Worm (Caenorhabditis elegans) whole organism, midembryonic: ENCODE data around the gene T10B5.8.
A peak's percentile ranks its signal among the peaks of the same experiment; 100 is the strongest.

Source experiments
- T22C8.4 ChIP-seq: fragments of 200-800 bp; sonication (Bioruptor generic); IDR thresholded peaks from 2 replicates; pipeline ENCODE4 v1.3.6; 2022; ENCODE audit warnings: missing genetic modification characterization, missing compliant biosample characterization
- cog-1 ChIP-seq: sonication (generic microtip); optimal IDR thresholded peaks from 2 replicates; lab custom pipeline; 2016; ENCODE audit warnings: missing genetic modification characterization, missing compliant biosample characterization
- flt-1 ChIP-seq: fragments of 200-800 bp; sonication (Bioruptor generic); IDR thresholded peaks from 2 replicates; pipeline ENCODE4 v1.3.6; 2022; ENCODE audit warnings: missing genetic modification characterization, missing compliant biosample characterization
- klf-2 ChIP-seq: fragments of 200-800 bp; sonication (Bioruptor generic); conservative IDR thresholded peaks from 2 replicates; pipeline ENCODE4 v1.3.6; 2022; ENCODE audit warnings: missing genetic modification reagents, missing genetic modification characterization, missing compliant biosample characterization
- med-1 ChIP-seq: sonication (generic microtip); optimal IDR thresholded peaks from 2 replicates; lab custom pipeline; 2017; ENCODE audit warnings: missing genetic modification characterization, mild to moderate bottlenecking, missing compliant biosample characterization, antibody characterized with exemption, missing genetic modification reagents; ENCODE audit not compliant: insufficient read depth
- ref-1 ChIP-seq: fragments of 200-800 bp; sonication (Bioruptor generic); conservative IDR thresholded peaks from 2 replicates; pipeline ENCODE4 v1.3.6; 2022; ENCODE audit warnings: missing genetic modification reagents, missing genetic modification characterization, missing compliant biosample characterization
- tab-1 ChIP-seq: fragments of 200-800 bp; sonication (Bioruptor generic); IDR thresholded peaks from 2 replicates; pipeline ENCODE4 v1.3.6; 2022; ENCODE audit warnings: missing genetic modification characterization, missing compliant biosample characterization
- ztf-23 ChIP-seq: fragments of 200-800 bp; sonication (Bioruptor generic); IDR thresholded peaks from 2 replicates; pipeline ENCODE4 v1.3.6; 2022; ENCODE audit warnings: missing genetic modification reagents, missing genetic modification characterization, missing compliant biosample characterization
- ztf-29 ChIP-seq: fragments of 200-800 bp; sonication (Bioruptor generic); IDR thresholded peaks from 2 replicates; pipeline ENCODE4 v1.3.6; 2022; ENCODE audit warnings: missing genetic modification reagents, missing genetic modification characterization, missing compliant biosample characterization

The T10B5.8 gene

ce11 chrV:1841744-1842143 is at the start of gene T10B5.8:
Gene T10B5.8 (plus strand): TSS chrV:1842044.
- TF ChIP-seq T22C8.4 (GFP tag; lab: Robert Waterston, UW) (no peak), tab-1 (GFP tag; lab: Robert Waterston, UW) (no peak), flt-1 (GFP tag; lab: Robert Waterston, UW) (no peak), med-1 (GFP tag; lab: Kevin White, UChicago) (no peak), klf-2 (no peak), ztf-23 (no peak), ztf-29 (GFP tag; lab: Robert Waterston, UW) (no peak), ref-1 (GFP tag; lab: Robert Waterston, UW) (no peak), cog-1 (tag; lab: Kevin White, UChicago) (no peak)

DNA sequence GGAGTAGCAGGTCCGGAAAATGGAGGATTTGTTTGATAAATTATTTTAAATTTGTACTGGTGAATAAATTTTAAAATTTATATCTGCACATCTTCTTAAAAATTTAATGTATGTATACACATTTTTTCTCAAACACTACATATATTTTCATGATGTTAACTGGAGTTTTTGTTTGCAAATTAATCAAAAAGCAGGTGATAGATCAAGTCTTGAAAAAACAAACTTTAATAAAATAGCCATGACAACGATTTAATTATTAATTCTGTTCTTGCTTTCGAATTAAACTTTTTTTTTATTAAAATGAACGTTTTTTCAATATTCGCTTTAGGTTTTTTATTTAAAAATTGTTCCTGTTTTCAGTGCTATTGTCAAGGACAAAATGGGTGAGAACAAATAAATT is 47.6 kb upstream of the T10B5.8 start, which contains the start of gene F36H9.1:
F36H9.1 (plus strand) TSS at position 301 of the 400 bp plus-strand sequence.
- no peak for TF ChIP-seq cog-1 (tag; lab: Kevin White, UChicago)
- TF ChIP-seq flt-1 (GFP tag; lab: Robert Waterston, UW) = no peak
- no peak for TF ChIP-seq med-1 (GFP tag; lab: Kevin White, UChicago)

- TF ChIP-seq med-1 (GFP tag; lab: Kevin White, UChicago) (no peak), ref-1 (GFP tag; lab: Robert Waterston, UW) (no peak), flt-1 (GFP tag; lab: Robert Waterston, UW) (no peak), klf-2 (no peak), tab-1 (GFP tag; lab: Robert Waterston, UW) (no peak), ztf-29 (GFP tag; lab: Robert Waterston, UW) (no peak), ztf-23 (no peak), T22C8.4 (GFP tag; lab: Robert Waterston, UW) (no peak), cog-1 (tag; lab: Kevin White, UChicago) (no peak)
Measured at ce11 chrV:1797900-1798299, 43.9 kb upstream of the T10B5.8 start, which contains the start of gene F36H9.10. Gene F36H9.10 (plus strand): TSS chrV:1798200.

DNA sequence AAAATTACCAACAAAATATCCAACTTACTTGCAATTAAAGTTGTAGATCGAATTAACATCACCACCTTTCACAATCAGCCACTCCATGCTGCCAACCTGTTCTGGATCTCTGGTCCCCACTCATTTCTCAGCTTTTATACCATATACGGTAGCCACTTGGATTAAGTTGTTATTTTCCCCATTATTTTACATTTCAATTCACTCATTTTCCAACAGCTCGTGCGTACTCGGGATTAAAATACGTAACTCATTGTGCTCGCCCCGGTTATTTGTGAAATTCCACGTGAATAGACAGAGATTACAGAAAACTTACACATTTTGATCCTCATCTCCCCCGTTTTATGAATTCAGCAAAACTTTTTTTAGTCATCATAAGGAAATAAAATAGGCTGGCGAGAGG is 38.8 kb upstream of the T10B5.8 start, which contains the start of gene srt-41:
srt-41 (minus strand) TSS at position 101 of the 400 bp plus-strand sequence.
- TF ChIP-seq flt-1 (GFP tag; lab: Robert Waterston, UW) (no peak), med-1 (GFP tag; lab: Kevin White, UChicago) (no peak), T22C8.4 (GFP tag; lab: Robert Waterston, UW) (no peak), klf-2 (no peak), ztf-23 (no peak), cog-1 (tag; lab: Kevin White, UChicago) (no peak), tab-1 (GFP tag; lab: Robert Waterston, UW) (no peak), ref-1 (GFP tag; lab: Robert Waterston, UW) (no peak), ztf-29 (GFP tag; lab: Robert Waterston, UW) (no peak)

DNA sequence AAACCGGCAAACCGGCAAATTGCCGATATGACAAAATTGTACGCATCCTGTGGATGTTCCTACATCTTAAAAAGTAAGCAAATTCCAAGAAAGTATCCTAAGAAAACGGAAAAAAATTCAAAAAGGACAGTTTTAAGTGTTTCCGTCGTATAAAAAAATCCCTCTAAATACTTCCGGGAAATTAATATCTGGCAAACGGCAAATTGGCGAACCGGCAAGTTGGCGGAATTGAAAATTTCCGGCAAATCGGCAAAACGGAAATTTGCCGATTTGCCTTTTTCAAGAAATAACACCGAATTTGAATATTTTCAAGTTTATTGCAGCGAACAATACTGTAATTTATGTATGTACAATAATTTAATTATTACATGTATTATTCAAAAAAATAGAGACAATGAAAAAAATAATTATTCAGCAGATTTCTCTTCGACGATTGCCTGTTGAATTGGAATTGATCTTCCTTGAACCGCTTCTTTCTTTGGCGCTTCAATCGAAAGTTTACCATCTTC is 37.8 kb upstream of the T10B5.8 start:
- TF ChIP-seq cog-1 (tag; lab: Kevin White, UChicago) = no peak
- TF ChIP-seq ztf-29 (GFP tag; lab: Robert Waterston, UW) = no peak
- no peak for TF ChIP-seq tab-1 (GFP tag; lab: Robert Waterston, UW)
- TF ChIP-seq flt-1 (GFP tag; lab: Robert Waterston, UW) = no peak
- no peak for TF ChIP-seq ztf-23
- TF ChIP-seq klf-2 = no peak
- no peak for TF ChIP-seq T22C8.4 (GFP tag; lab: Robert Waterston, UW)
- TF ChIP-seq med-1 (GFP tag; lab: Kevin White, UChicago) = no peak
- no peak for TF ChIP-seq ref-1 (GFP tag; lab: Robert Waterston, UW)

DNA sequence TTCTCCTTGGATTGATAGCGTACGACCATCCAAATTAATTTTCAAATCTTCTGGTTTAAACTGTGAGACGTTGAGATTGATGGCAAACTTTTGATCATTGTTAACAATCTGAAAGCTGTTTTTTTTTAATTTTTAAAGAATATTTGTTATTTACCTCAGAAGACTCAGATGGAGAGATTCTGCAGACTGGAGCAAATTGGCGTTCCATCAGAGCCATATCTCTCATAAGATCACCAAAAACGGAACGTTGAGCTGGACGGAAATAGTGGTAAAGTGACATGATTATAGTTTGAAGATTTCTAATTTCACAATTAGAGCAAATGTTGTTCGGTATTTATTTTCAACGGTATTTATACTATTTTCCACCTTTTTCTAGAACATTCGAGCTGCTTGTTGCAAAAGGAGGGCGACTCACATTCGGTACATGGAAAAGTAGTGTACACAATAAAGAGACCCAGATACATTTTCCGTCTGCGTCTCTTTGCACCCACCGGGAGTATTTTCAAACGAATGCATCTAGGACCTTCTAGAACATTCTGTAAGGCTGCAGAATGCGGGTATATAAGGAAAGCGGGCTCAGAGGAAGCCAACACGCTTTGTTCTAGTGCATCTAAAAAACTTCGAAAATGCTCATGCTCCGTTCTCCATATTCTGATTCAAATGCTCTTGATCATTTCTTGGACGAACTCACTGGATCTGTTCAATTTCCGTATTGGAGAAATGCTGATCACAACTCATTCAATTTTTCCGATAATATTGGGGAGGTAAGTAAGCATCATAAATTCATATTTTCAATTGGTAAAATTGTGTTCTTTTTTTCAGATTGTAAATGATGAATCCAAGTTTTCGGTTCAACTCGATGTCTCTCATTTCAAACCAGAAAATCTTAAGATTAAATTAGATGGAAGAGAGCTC is 36.9 kb upstream of the T10B5.8 start, which contains the start of the genes hsp-16.2 and hsp-16.41:
hsp-16.2 (minus strand) TSS at position 313 of the 915 bp plus-strand sequence.
hsp-16.41 (plus strand) TSS at position 534 of the 915 bp plus-strand sequence.
- 0 out of 2 replicates have a peak, but pooled peaks have one; percentile 26 for TF ChIP-seq ztf-23
- TF ChIP-seq ref-1 (GFP tag; lab: Robert Waterston, UW) = no peak
- TF ChIP-seq ztf-29 (GFP tag; lab: Robert Waterston, UW) = no peak

DNA sequence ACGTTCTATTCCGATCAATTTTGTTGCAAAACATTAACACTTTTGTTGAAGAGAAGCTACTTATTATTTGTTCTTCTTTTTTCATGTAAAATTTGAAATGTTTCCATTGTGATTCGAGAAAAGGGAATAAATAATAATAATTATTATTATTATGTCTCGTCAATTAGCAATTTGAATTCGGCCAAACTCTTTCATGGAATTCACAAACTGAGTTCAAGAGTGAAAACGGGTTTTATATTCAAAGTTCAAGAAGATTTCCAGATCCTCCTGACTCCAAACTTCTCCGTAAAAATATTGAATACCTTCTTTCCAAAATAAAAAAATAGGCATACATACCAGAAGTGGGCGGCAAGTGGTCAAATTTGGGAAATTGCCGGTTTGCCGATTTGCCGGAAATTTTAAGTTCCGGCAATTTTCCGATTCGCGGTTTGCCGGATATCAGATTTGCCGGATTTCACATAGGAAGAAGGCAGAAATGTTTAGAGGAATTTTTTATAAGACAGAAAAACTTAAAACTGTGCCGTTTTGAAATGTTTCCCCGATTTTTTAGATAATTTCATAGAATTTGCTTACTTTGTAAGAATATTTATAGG is 36.0 kb upstream of the T10B5.8 start:
- TF ChIP-seq ztf-23 = no peak
- TF ChIP-seq med-1 (GFP tag; lab: Kevin White, UChicago) = no peak
- TF ChIP-seq ztf-29 (GFP tag; lab: Robert Waterston, UW) = no peak
- TF ChIP-seq flt-1 (GFP tag; lab: Robert Waterston, UW) = no peak
- no peak for TF ChIP-seq klf-2
- TF ChIP-seq T22C8.4 (GFP tag; lab: Robert Waterston, UW) = no peak
- no peak for TF ChIP-seq ref-1 (GFP tag; lab: Robert Waterston, UW)
- no peak for TF ChIP-seq cog-1 (tag; lab: Kevin White, UChicago)
- TF ChIP-seq tab-1 (GFP tag; lab: Robert Waterston, UW) = no peak

ce11 chrV:1807160-1807559 is 34.7 kb upstream of the T10B5.8 start, which contains the start of gene srt-42:
Gene srt-42 (plus strand): TSS chrV:1807460.
- TF ChIP-seq tab-1 (GFP tag; lab: Robert Waterston, UW) (no peak), ztf-29 (GFP tag; lab: Robert Waterston, UW) (no peak)

DNA sequence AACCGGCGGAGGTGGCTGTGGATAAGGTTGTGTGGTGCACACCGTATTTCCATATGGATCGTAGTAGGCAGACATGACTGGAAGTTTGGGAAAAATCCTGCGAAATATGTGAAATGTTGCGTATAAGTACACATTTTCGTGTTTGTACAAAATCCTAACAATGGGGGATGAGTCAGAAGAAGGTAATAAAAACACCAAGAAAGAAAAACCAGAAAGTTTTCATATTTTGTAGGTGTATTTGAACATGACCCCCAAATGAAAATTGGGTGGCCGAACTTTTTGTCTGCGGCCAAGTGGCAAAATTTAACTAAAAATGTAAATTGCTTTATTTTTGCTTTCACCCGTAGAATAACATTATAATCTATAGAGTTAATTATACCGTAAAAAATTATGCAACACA is 30.8 kb upstream of the T10B5.8 start, which contains the start of gene Y46H3A.4:
Y46H3A.4 (minus strand) TSS at position 101 of the 400 bp plus-strand sequence.
- TF ChIP-seq ztf-23 (no peak), cog-1 (tag; lab: Kevin White, UChicago) (no peak), flt-1 (GFP tag; lab: Robert Waterston, UW) (no peak), med-1 (GFP tag; lab: Kevin White, UChicago) (no peak), ref-1 (GFP tag; lab: Robert Waterston, UW) (no peak), klf-2 (no peak), tab-1 (GFP tag; lab: Robert Waterston, UW) (no peak), T22C8.4 (GFP tag; lab: Robert Waterston, UW) (no peak), ztf-29 (GFP tag; lab: Robert Waterston, UW) (no peak)
